Comparison of ENCODE assay signal across 8 worm cellular contexts in genomic region chrV:10719833-10720170, ce11.
TF ChIP-seq lines count a peak whose summit lies in the region.

No protein-coding gene starts in this region.

TF ChIP-seq in whole organism, L1 larva, 84 proteins besides CTCF, POLR2A, EP300 and RAD21 (continues in another document):
- TF ChIP-seq ceh-90 (tag; optimal IDR thresholded peaks at IDR 0.05; lab: Kevin White, UChicago) (no peak), zip-4 (GFP tag; optimal IDR thresholded peaks at IDR 0.05; lab: Kevin White, UChicago) (peak; percentile 1), nhr-28 (tag; optimal IDR thresholded peaks at IDR 0.05; lab: Kevin White, UChicago) (no peak), ets-5 (GFP tag; IDR thresholded peaks at IDR 0.05; lab: Robert Waterston, UW) (no peak), nhr-47 (tag; optimal IDR thresholded peaks at IDR 0.05; lab: Kevin White, UChicago) (peak; percentile 67), blmp-1 (tag; optimal IDR thresholded peaks at IDR 0.05; lab: Kevin White, UChicago) (peak; percentile 95), ama-1 (optimal IDR thresholded peaks at IDR 0.05; lab: Kevin White, UChicago) (peak; percentile 64), ces-1 (GFP tag; optimal IDR thresholded peaks at IDR 0.05; lab: Kevin White, UChicago) (no peak), fkh-10 (GFP tag; optimal IDR thresholded peaks at IDR 0.05; lab: Kevin White, UChicago) (no peak), skn-1 (tag; optimal IDR thresholded peaks at IDR 0.05; lab: Kevin White, UChicago) (peak; percentile 36), lsy-2 (tag; optimal IDR thresholded peaks at IDR 0.05; lab: Kevin White, UChicago) (peak; percentile 50 to 90), pqm-1 (tag; optimal IDR thresholded peaks at IDR 0.05; lab: Kevin White, UChicago) (no peak)

TF ChIP-seq in whole organism, L2 larva, 48 proteins besides CTCF, POLR2A, EP300 and RAD21 (continues in another document):
- TF ChIP-seq elt-1 (tag; optimal IDR thresholded peaks at IDR 0.05; lab: Kevin White, UChicago) (no peak), nhr-11 (tag; optimal IDR thresholded peaks at IDR 0.05; lab: Kevin White, UChicago) (no peak), aly-2 (tag; optimal IDR thresholded peaks at IDR 0.05; lab: Kevin White, UChicago) (no peak), nhr-10 (tag; optimal IDR thresholded peaks at IDR 0.05; lab: Kevin White, UChicago) (no peak), unc-62 (GFP tag; optimal IDR thresholded peaks at IDR 0.05; lab: Kevin White, UChicago) (no peak), elt-3 (tag; optimal IDR thresholded peaks at IDR 0.05; lab: Kevin White, UChicago) (no peak), ZK546.5 (tag; optimal IDR thresholded peaks at IDR 0.05; lab: Kevin White, UChicago) (no peak), peb-1 (tag; optimal IDR thresholded peaks at IDR 0.05; lab: Kevin White, UChicago) (no peak), nhr-21 (tag; optimal IDR thresholded peaks at IDR 0.05; lab: Kevin White, UChicago) (peak; percentile 81), crh-2 (tag; optimal IDR thresholded peaks at IDR 0.05; lab: Kevin White, UChicago) (peak; percentile 65), nhr-25 (tag; optimal IDR thresholded peaks at IDR 0.05; lab: Kevin White, UChicago) (peak; percentile 90), ceh-82 (tag; optimal IDR thresholded peaks at IDR 0.05; lab: Kevin White, UChicago) (no peak)

TF ChIP-seq in whole organism, L3 larva, 47 proteins besides CTCF, POLR2A, EP300 and RAD21 (continues in another document):
- TF ChIP-seq nhr-23 (tag; optimal IDR thresholded peaks at IDR 0.05; lab: Kevin White, UChicago) (peak; percentile 83), nhr-77 (tag; optimal IDR thresholded peaks at IDR 0.05; lab: Kevin White, UChicago) (no peak), ceh-82 (tag; optimal IDR thresholded peaks at IDR 0.05; lab: Kevin White, UChicago) (no peak), elt-1 (tag; optimal IDR thresholded peaks at IDR 0.05; lab: Kevin White, UChicago) (no peak), elt-3 (tag; optimal IDR thresholded peaks at IDR 0.05; lab: Kevin White, UChicago) (no peak), nhr-237 (tag; optimal IDR thresholded peaks at IDR 0.05; lab: Kevin White, UChicago) (no peak), nhr-43 (tag; optimal IDR thresholded peaks at IDR 0.05; lab: Kevin White, UChicago; ENCODE audit: poor library complexity, severe bottlenecking) (peak; percentile 77), fos-1 (tag; optimal IDR thresholded peaks at IDR 0.05; lab: Kevin White, UChicago) (no peak), unc-62 (GFP tag; optimal IDR thresholded peaks at IDR 0.05; lab: Kevin White, UChicago) (peak; percentile 8), unc-39 (tag; optimal IDR thresholded peaks at IDR 0.05; lab: Kevin White, UChicago) (no peak), nfya-1 (tag; optimal IDR thresholded peaks at IDR 0.05; lab: Kevin White, UChicago; ENCODE audit: insufficient read depth) (peak; percentile 22), pqm-1 (tag; optimal IDR thresholded peaks at IDR 0.05; lab: Kevin White, UChicago) (peak; percentile 40)

TF ChIP-seq in whole organism, L4 larva, 104 proteins besides CTCF, POLR2A, EP300 and RAD21 (continues in another document):
- TF ChIP-seq rbr-2 (tag; optimal IDR thresholded peaks at IDR 0.05; lab: Kevin White, UChicago) = peak; percentile 14
- TF ChIP-seq saeg-2 (GFP tag; IDR thresholded peaks at IDR 0.05; lab: Robert Waterston, UW) = 0 out of 2 replicates have a peak, but pooled peaks have one; percentile 7
- TF ChIP-seq nhr-102 (tag; optimal IDR thresholded peaks at IDR 0.05; lab: Kevin White, UChicago) = peak; percentile 0
- peak in 1 of 2 experiments; percentile 87 for TF ChIP-seq unc-62 (GFP tag; optimal IDR thresholded peaks at IDR 0.05 in 1 of 2; lab: Kevin White, UChicago)
- no peak for TF ChIP-seq unc-62 (tag; optimal IDR thresholded peaks at IDR 0.05; lab: Kevin White, UChicago)
- no peak for TF ChIP-seq aha-1 (tag; lab: Kevin White, UChicago)
- peak; percentile 83 for TF ChIP-seq dve-1 (tag; optimal IDR thresholded peaks at IDR 0.05; lab: Kevin White, UChicago; ENCODE audit: insufficient read depth)
- peak in 1 of 2 experiments; percentile 60 for TF ChIP-seq hif-1 (tag; optimal IDR thresholded peaks at IDR 0.05; lab: Kevin White, UChicago)
- peak; percentile 69; the same call in 1 of the 2 replicates for TF ChIP-seq tra-1 (GFP tag; IDR thresholded peaks at IDR 0.05; lab: Robert Waterston, UW)
- TF ChIP-seq hmg-1.1 (GFP tag; IDR thresholded peaks at IDR 0.05; lab: Robert Waterston, UW) = no peak; the same call in 1 of the 2 replicates
- TF ChIP-seq ceh-44 (GFP tag; IDR thresholded peaks at IDR 0.05; lab: Robert Waterston, UW) = no peak

TF ChIP-seq in whole organism, early embryonic, 17 proteins besides CTCF, POLR2A, EP300 and RAD21:
- 0 out of 2 replicates have a peak, but pooled peaks have one; percentile 13 for TF ChIP-seq sea-1 (GFP tag; conservative IDR thresholded peaks at IDR 0.05; lab: Robert Waterston, UW)
- no peak for TF ChIP-seq hmg-4 (GFP tag; optimal IDR thresholded peaks at IDR 0.05; lab: Kevin White, UChicago)
TF ChIP-seq in whole organism, early embryonic: peak in this region for 1.

TF ChIP-seq in whole organism, late embryonic, 69 proteins besides CTCF, POLR2A, EP300 and RAD21:
- TF ChIP-seq ceh-18 (tag; optimal IDR thresholded peaks at IDR 0.05; lab: Kevin White, UChicago) (no peak), hlh-30 (tag; optimal IDR thresholded peaks at IDR 0.05; lab: Kevin White, UChicago; ENCODE audit: insufficient read depth) (peak; percentile 94), nfya-1 (tag; optimal IDR thresholded peaks at IDR 0.05; lab: Kevin White, UChicago) (peak; percentile 26), dve-1 (tag; optimal IDR thresholded peaks at IDR 0.05; lab: Kevin White, UChicago) (peak; percentile 23), rnt-1 (tag; optimal IDR thresholded peaks at IDR 0.05; lab: Kevin White, UChicago) (no peak), unc-42 (tag; optimal IDR thresholded peaks at IDR 0.05; lab: Kevin White, UChicago) (no peak), unc-55 (GFP tag; optimal IDR thresholded peaks at IDR 0.05; lab: Kevin White, UChicago) (peak; percentile 21)

TF ChIP-seq in whole organism, mixed stage, embryonic, 35 proteins besides CTCF, POLR2A, EP300 and RAD21:
- TF ChIP-seq unc-39 (tag; optimal IDR thresholded peaks at IDR 0.05; lab: Kevin White, UChicago) (no peak), snpc-4 (tag; optimal IDR thresholded peaks at IDR 0.05; lab: Kevin White, UChicago) (no peak), ham-2 (GFP tag; optimal IDR thresholded peaks at IDR 0.05; lab: Kevin White, UChicago) (peak; percentile 39), hlh-1 (tag; optimal IDR thresholded peaks at IDR 0.05; lab: Kevin White, UChicago) (peak; percentile 29), lin-13 (tag; optimal IDR thresholded peaks at IDR 0.05; lab: Kevin White, UChicago) (no peak)
TF ChIP-seq in whole organism, mixed stage, embryonic: peak in this region for 2.

TF ChIP-seq in whole organism, young adult, 124 proteins besides CTCF, POLR2A, EP300 and RAD21 (continues in another document):
- TF ChIP-seq rcor-1 (GFP tag; IDR thresholded peaks at IDR 0.05; lab: Robert Waterston, UW) (0 out of 2 replicates have a peak, but pooled peaks have one; percentile 3), zfh-2 (GFP tag; conservative IDR thresholded peaks at IDR 0.05; lab: Robert Waterston, UW) (no peak), F57A8.1 (GFP tag; optimal IDR thresholded peaks at IDR 0.05; lab: Kevin White, UChicago) (no peak), egrh-3 (GFP tag; IDR thresholded peaks at IDR 0.05; lab: Robert Waterston, UW) (no peak), pbrm-1 (GFP tag; IDR thresholded peaks at IDR 0.05; lab: Robert Waterston, UW) (0 out of 2 replicates have a peak, but pooled peaks have one; percentile 30), lir-1 (GFP tag; conservative IDR thresholded peaks at IDR 0.05; lab: Robert Waterston, UW) (peak; percentile 73), ekl-4 (GFP tag; IDR thresholded peaks at IDR 0.05; lab: Robert Waterston, UW) (peak; percentile 48; the same call in 1 of the 2 replicates), fkh-3 (tag; optimal IDR thresholded peaks at IDR 0.05; lab: Kevin White, UChicago) (no peak), Y95B8A.8 (GFP tag; IDR thresholded peaks at IDR 0.05; lab: Robert Waterston, UW) (0 out of 2 replicates have a peak, but pooled peaks have one; percentile 7), athp-1 (tag; optimal IDR thresholded peaks at IDR 0.05; lab: Kevin White, UChicago) (no peak), cebp-1 (GFP tag; IDR thresholded peaks at IDR 0.05; lab: Robert Waterston, UW) (no peak), cebp-1 (tag; optimal IDR thresholded peaks at IDR 0.05; lab: Kevin White, UChicago) (peak; percentile 82), ztf-25 (GFP tag; IDR thresholded peaks at IDR 0.05; lab: Robert Waterston, UW) (no peak), mel-28 (tag; optimal IDR thresholded peaks at IDR 0.05; lab: Kevin White, UChicago; ENCODE audit: borderline replicate concordance) (no peak), nhr-80 (tag; optimal IDR thresholded peaks at IDR 0.05; lab: Kevin White, UChicago) (peak; percentile 74), bed-2 (GFP tag; IDR thresholded peaks at IDR 0.05; lab: Robert Waterston, UW) (no peak), dpl-1 (GFP tag; optimal IDR thresholded peaks at IDR 0.05; lab: Kevin White, UChicago) (no peak), egl-44 (GFP tag; IDR thresholded peaks at IDR 0.05; lab: Robert Waterston, UW) (no peak), snpc-4 (GFP tag; optimal IDR thresholded peaks at IDR 0.05; lab: Kevin White, UChicago) (no peak), snpc-4 (tag; optimal IDR thresholded peaks at IDR 0.05; lab: Kevin White, UChicago) (peak in 2 of 4 experiments; percentile 9 to 18), ZK185.1 (tag; optimal IDR thresholded peaks at IDR 0.05; lab: Kevin White, UChicago; ENCODE audit: poor library complexity, severe bottlenecking) (no peak), egl-18 (GFP tag; IDR thresholded peaks at IDR 0.05; lab: Robert Waterston, UW) (no peak), hmg-1.2 (GFP tag; IDR thresholded peaks at IDR 0.05; lab: Robert Waterston, UW) (peak; percentile 47; the same call in 1 of the 2 replicates), unc-62 (GFP tag; optimal IDR thresholded peaks at IDR 0.05; lab: Kevin White, UChicago) (peak; percentile 40), ceh-79 (tag; optimal IDR thresholded peaks at IDR 0.05; lab: Kevin White, UChicago) (no peak), snpc-1.3 (tag; optimal IDR thresholded peaks at IDR 0.05; lab: Kevin White, UChicago; ENCODE audit: insufficient read depth) (no peak), lag-1 (GFP tag; IDR thresholded peaks at IDR 0.05; lab: Robert Waterston, UW) (no peak), attf-5 (GFP tag; optimal IDR thresholded peaks at IDR 0.05; lab: Kevin White, UChicago) (peak; percentile 49), ceh-27 (GFP tag; optimal IDR thresholded peaks at IDR 0.05; lab: Kevin White, UChicago) (peak; percentile 44), ztf-26 (tag; optimal IDR thresholded peaks at IDR 0.05; lab: Kevin White, UChicago) (no peak), K11D2.4 (GFP tag; IDR thresholded peaks at IDR 0.05; lab: Robert Waterston, UW) (0 out of 2 replicates have a peak, but pooled peaks have one; percentile 51), nhr-27 (tag; optimal IDR thresholded peaks at IDR 0.05; lab: Kevin White, UChicago) (no peak), madf-10 (tag; optimal IDR thresholded peaks at IDR 0.05; lab: Kevin White, UChicago) (no peak), akir-1 (GFP tag; optimal IDR thresholded peaks at IDR 0.05; lab: Kevin White, UChicago) (peak; percentile 8)
